Fruit fly (Drosophila melanogaster) whole organism, adult: Measurements from ENCODE around the gene CG32148.

ENCODE experiments used
- CG11617 ChIP-seq: fragments of 200-800 bp; sonication (Bioruptor generic); optimal IDR thresholded peaks from 2 replicates; lab custom pipeline; 2017; ENCODE audit warnings: mild to moderate bottlenecking, missing biosample characterization, missing genetic modification reagents, missing genetic modification characterization
- CG1620 ChIP-seq: fragments of 200-800 bp; sonication (Bioruptor generic); optimal IDR thresholded peaks from 2 replicates; lab custom pipeline; 2016; ENCODE audit warnings: missing biosample characterization, missing genetic modification characterization
- CG5204 ChIP-seq: fragments of 200-800 bp; sonication (Bioruptor generic); optimal IDR thresholded peaks from 2 replicates; lab custom pipeline; 2016; ENCODE audit warnings: missing biosample characterization, missing genetic modification characterization
- CG7101 ChIP-seq: fragments of 200-800 bp; sonication (Bioruptor generic); optimal IDR thresholded peaks from 2 replicates; lab custom pipeline; 2018; ENCODE audit warnings: missing biosample characterization, mild to moderate bottlenecking, missing genetic modification characterization, moderate library complexity
- Hr96 ChIP-seq: fragments of 200-800 bp; sonication (Bioruptor generic); optimal IDR thresholded peaks from 2 replicates; lab custom pipeline; 2016; ENCODE audit warnings: missing biosample characterization, missing genetic modification characterization
- cic ChIP-seq: fragments of 200-800 bp; sonication (Bioruptor generic); optimal IDR thresholded peaks from 2 replicates; lab custom pipeline; 2017; ENCODE audit warnings: missing biosample characterization, mild to moderate bottlenecking, missing genetic modification characterization, moderate library complexity
- kay ChIP-seq: fragments of 200-800 bp; sonication (Bioruptor generic); peaks from one replicate; lab custom pipeline; 2016; ENCODE audit warnings: missing biosample characterization, missing genetic modification characterization, borderline replicate concordance
- ovo ChIP-seq: fragments of 200-800 bp; sonication (Bioruptor generic); optimal IDR thresholded peaks from 2 replicates; lab custom pipeline; 2016; ENCODE audit warnings: missing biosample characterization, missing genetic modification characterization
- pad ChIP-seq: fragments of 200-800 bp; sonication (Bioruptor generic); optimal IDR thresholded peaks from 3 replicates; lab custom pipeline; 2017; ENCODE audit warnings: missing biosample characterization, missing genetic modification characterization, mild to moderate bottlenecking, moderate library complexity, missing genetic modification reagents
- tj ChIP-seq: fragments of 200-800 bp; sonication (Bioruptor generic); optimal IDR thresholded peaks from 3 replicates; lab custom pipeline; 2017; ENCODE audit warnings: missing biosample characterization, mild to moderate bottlenecking, missing genetic modification characterization, moderate library complexity
- toe ChIP-seq: fragments of 200-800 bp; sonication (Bioruptor generic); optimal IDR thresholded peaks from 2 replicates; lab custom pipeline; 2016; ENCODE audit warnings: missing biosample characterization, missing genetic modification characterization

dm6 chr3L:15021008-15021407, 2.3 kb upstream of the CG32148 start:
- TF ChIP-seq CG5204 (GFP tag; lab: Kevin White, UChicago) (no peak), CG7101 (no peak), ovo (GFP tag; lab: Kevin White, UChicago) (no peak), CG1620 (GFP tag; lab: Kevin White, UChicago) (no peak), pad (GFP tag; lab: Kevin White, UChicago) (no peak), kay (GFP tag; lab: Kevin White, UChicago) (no peak), cic (GFP tag; lab: Kevin White, UChicago) (no peak), CG11617 (GFP tag; lab: Kevin White, UChicago) (no peak), tj (GFP tag; lab: Kevin White, UChicago) (no peak), Hr96 (GFP tag; lab: Kevin White, UChicago) (no peak), toe (GFP tag; lab: Kevin White, UChicago) (no peak)
